Worm (Caenorhabditis elegans) whole organism, L2 larva: ENCODE data around the gene F59E12.8.

Experiments
- C34F6.9 ChIP-seq: fragments of 150-350 bp; optimal IDR thresholded peaks from 2 replicates; lab custom pipeline; 2014; ENCODE audit warnings: missing biosample characterization, missing genetic modification characterization
- F13H6.1 ChIP-seq: sonication (generic microtip); optimal IDR thresholded peaks from 2 replicates; lab custom pipeline; 2016; ENCODE audit warnings: missing genetic modification characterization, missing compliant biosample characterization
- R02D3.7 ChIP-seq: fragments of 150-350 bp; optimal IDR thresholded peaks from 2 replicates; lab custom pipeline; 2014; ENCODE audit warnings: missing biosample characterization, missing genetic modification characterization
- Y55F3AM.14 ChIP-seq: fragments of 200-800 bp; sonication (Bioruptor generic); optimal IDR thresholded peaks from 2 replicates; lab custom pipeline; 2018; ENCODE audit warnings: mild to moderate bottlenecking, missing genetic modification characterization, missing compliant biosample characterization
- ZK546.5 ChIP-seq: sonication (generic microtip); optimal IDR thresholded peaks from 2 replicates; lab custom pipeline; 2017; ENCODE audit warnings: missing biosample characterization, missing genetic modification characterization
- alr-1 ChIP-seq: fragments of 150-350 bp; optimal IDR thresholded peaks from 2 replicates; lab custom pipeline; 2014; ENCODE audit warnings: missing biosample characterization, missing genetic modification characterization
- aly-2 ChIP-seq: fragments of 150-350 bp; optimal IDR thresholded peaks from 2 replicates; lab custom pipeline; 2014; ENCODE audit warnings: missing biosample characterization, missing genetic modification characterization
- ama-1 ChIP-seq: fragments of 150-350 bp; optimal IDR thresholded peaks from 2 replicates; lab custom pipeline; 2018; ENCODE audit warnings: inconsistent platforms
- ceh-16 ChIP-seq: fragments of 150-350 bp; optimal IDR thresholded peaks from 2 replicates; lab custom pipeline; 2014; ENCODE audit warnings: missing biosample characterization, missing genetic modification characterization
- ceh-82 ChIP-seq: fragments of 150-350 bp; optimal IDR thresholded peaks from 2 replicates; lab custom pipeline; 2014; ENCODE audit warnings: missing biosample characterization, missing genetic modification characterization
- crh-2 ChIP-seq: sonication (generic microtip); optimal IDR thresholded peaks from 2 replicates; lab custom pipeline; 2017; ENCODE audit warnings: missing biosample characterization, missing genetic modification characterization
- dmd-4 ChIP-seq: sonication (generic microtip); optimal IDR thresholded peaks from 2 replicates; lab custom pipeline; 2017; ENCODE audit warnings: missing biosample characterization, missing genetic modification characterization
- egl-27 ChIP-seq: sonication (generic microtip); optimal IDR thresholded peaks from 3 replicates; lab custom pipeline; 2017; ENCODE audit warnings: missing biosample characterization, missing genetic modification reagents, missing genetic modification characterization
- elt-1 ChIP-seq: fragments of 150-350 bp; optimal IDR thresholded peaks from 2 replicates; lab custom pipeline; 2014; ENCODE audit warnings: missing biosample characterization, missing genetic modification characterization
- elt-3 ChIP-seq: sonication (generic microtip); optimal IDR thresholded peaks from 2 replicates; lab custom pipeline; 2017; ENCODE audit warnings: missing biosample characterization, missing genetic modification characterization
- fos-1 ChIP-seq: fragments of 150-350 bp; optimal IDR thresholded peaks from 2 replicates; lab custom pipeline; 2014; ENCODE audit warnings: missing biosample characterization, missing genetic modification characterization
- gmeb-1 ChIP-seq: fragments of 150-350 bp; optimal IDR thresholded peaks from 2 replicates; lab custom pipeline; 2014; ENCODE audit warnings: missing biosample characterization, missing genetic modification characterization
- lin-11 ChIP-seq: fragments of 150-350 bp; sonication (generic microtip); optimal IDR thresholded peaks from 2 replicates; lab custom pipeline; 2014; ENCODE audit warnings: missing biosample characterization, missing genetic modification characterization, inconsistent platforms, mixed read lengths
- lin-13 ChIP-seq: fragments of 150-350 bp; optimal IDR thresholded peaks from 2 replicates; lab custom pipeline; 2014; ENCODE audit warnings: missing biosample characterization, missing genetic modification reagents, missing genetic modification characterization
- lin-39 ChIP-seq: fragments of 150-350 bp; optimal IDR thresholded peaks from 2 replicates; lab custom pipeline; 2014; ENCODE audit warnings: missing biosample characterization, missing genetic modification reagents, missing genetic modification characterization
- lsy-2 ChIP-seq, 2 experiments: fragments of 150-350 bp in 1 of 2; sonication (generic microtip) in 1 of 2; optimal IDR thresholded peaks; 2 replicates each; lab custom pipeline; 2014 to 2017; ENCODE audit warnings: missing biosample characterization in 2 of 2, missing genetic modification characterization in 2 of 2
- mab-5 ChIP-seq: fragments of 150-350 bp; optimal IDR thresholded peaks from 2 replicates; lab custom pipeline; 2014; ENCODE audit warnings: missing biosample characterization, missing genetic modification characterization
- mbf-1 ChIP-seq: sonication (generic microtip); optimal IDR thresholded peaks from 2 replicates; lab custom pipeline; 2017; ENCODE audit warnings: missing biosample characterization, missing genetic modification characterization
- mdl-1 ChIP-seq, 2 experiments: fragments of 150-350 bp in 1 of 2; sonication (generic microtip) in 1 of 2; optimal IDR thresholded peaks; 2 replicates each; lab custom pipeline; 2017; ENCODE audit warnings: missing biosample characterization in 2 of 2, missing genetic modification characterization in 2 of 2
- nhr-10 ChIP-seq: sonication (generic microtip); optimal IDR thresholded peaks from 2 replicates; lab custom pipeline; 2017; ENCODE audit warnings: missing biosample characterization, missing genetic modification characterization
- nhr-11 ChIP-seq: fragments of 150-350 bp; optimal IDR thresholded peaks from 2 replicates; lab custom pipeline; 2014; ENCODE audit warnings: missing biosample characterization, missing genetic modification characterization
- nhr-12 ChIP-seq: fragments of 150-350 bp; optimal IDR thresholded peaks from 2 replicates; lab custom pipeline; 2014; ENCODE audit warnings: missing biosample characterization, missing genetic modification characterization
- nhr-129 ChIP-seq: fragments of 150-350 bp; optimal IDR thresholded peaks from 2 replicates; lab custom pipeline; 2014; ENCODE audit warnings: missing biosample characterization, missing genetic modification characterization
- nhr-21 ChIP-seq: fragments of 150-350 bp; optimal IDR thresholded peaks from 2 replicates; lab custom pipeline; 2014; ENCODE audit warnings: missing biosample characterization, missing genetic modification characterization
- nhr-23 ChIP-seq: fragments of 150-350 bp; optimal IDR thresholded peaks from 2 replicates; lab custom pipeline; 2014; ENCODE audit warnings: missing biosample characterization, missing genetic modification reagents, missing genetic modification characterization
- nhr-237 ChIP-seq: fragments of 150-350 bp; optimal IDR thresholded peaks from 2 replicates; lab custom pipeline; 2014; ENCODE audit warnings: missing biosample characterization, missing genetic modification characterization
- nhr-25 ChIP-seq: fragments of 150-350 bp; sonication (generic microtip); optimal IDR thresholded peaks from 3 replicates; lab custom pipeline; 2014; ENCODE audit warnings: missing biosample characterization, missing genetic modification characterization
- nhr-6 ChIP-seq: fragments of 150-350 bp; optimal IDR thresholded peaks from 2 replicates; lab custom pipeline; 2014; ENCODE audit warnings: missing biosample characterization, missing genetic modification characterization
- nhr-77 ChIP-seq: fragments of 150-350 bp; optimal IDR thresholded peaks from 2 replicates; lab custom pipeline; 2014; ENCODE audit warnings: missing biosample characterization, missing genetic modification characterization
- peb-1 ChIP-seq: fragments of 150-350 bp; optimal IDR thresholded peaks from 2 replicates; lab custom pipeline; 2014; ENCODE audit warnings: missing biosample characterization, missing genetic modification characterization
- sem-4 ChIP-seq: fragments of 150-350 bp; optimal IDR thresholded peaks from 2 replicates; lab custom pipeline; 2014; ENCODE audit warnings: missing biosample characterization, missing genetic modification reagents, missing genetic modification characterization
- sma-3 ChIP-seq: sonication (generic microtip); optimal IDR thresholded peaks from 2 replicates; lab custom pipeline; 2016; ENCODE audit warnings: missing genetic modification reagents, missing genetic modification characterization, missing compliant biosample characterization
- sma-9 ChIP-seq, 2 experiments: fragments of 150-350 bp in 1 of 2; sonication (generic microtip) in 1 of 2; optimal IDR thresholded peaks; 2 replicates each; lab custom pipeline; 2014 to 2016; ENCODE audit warnings: missing genetic modification characterization in 2 of 2, mild to moderate bottlenecking in 1 of 2, missing biosample characterization in 1 of 2, missing compliant biosample characterization in 1 of 2, missing genetic modification reagents in 1 of 2, moderate library complexity in 1 of 2
- unc-55 ChIP-seq: fragments of 150-350 bp; sonication (generic microtip); optimal IDR thresholded peaks from 3 replicates; lab custom pipeline; 2014; ENCODE audit warnings: missing biosample characterization, missing genetic modification reagents, missing genetic modification characterization
- unc-62 ChIP-seq: fragments of 150-350 bp; optimal IDR thresholded peaks from 2 replicates; lab custom pipeline; 2014; ENCODE audit warnings: missing biosample characterization, missing genetic modification reagents, missing genetic modification characterization
- zag-1 ChIP-seq: fragments of 150-350 bp; optimal IDR thresholded peaks from 2 replicates; lab custom pipeline; 2014; ENCODE audit warnings: missing biosample characterization, missing genetic modification characterization
- ztf-1 ChIP-seq: fragments of 200-800 bp; sonication (Bioruptor generic); conservative IDR thresholded peaks from 2 replicates; pipeline ENCODE4 v1.3.6; 2022; ENCODE audit warnings: missing genetic modification characterization, missing compliant biosample characterization
- ztf-11 ChIP-seq: sonication (generic microtip); optimal IDR thresholded peaks from 2 replicates; lab custom pipeline; 2017; ENCODE audit warnings: missing biosample characterization, missing genetic modification characterization
- ztf-4 ChIP-seq: fragments of 150-350 bp; optimal IDR thresholded peaks from 2 replicates; lab custom pipeline; 2014; ENCODE audit warnings: missing biosample characterization, missing genetic modification characterization

Gene F59E12.8

ce11 chrII:5665029-5665428 lies 28.3 kb upstream of the F59E12.8 start, which contains the start of gene C25H3.15:
Gene C25H3.15 (plus strand): TSS chrII:5665329.
- TF ChIP-seq nhr-12 (tag; lab: Kevin White, UChicago) (no peak), nhr-10 (tag; lab: Kevin White, UChicago) (no peak), ZK546.5 (tag; lab: Kevin White, UChicago) (no peak), fos-1 (tag; lab: Kevin White, UChicago) (no peak)

ce11 chrII:5663180-5663791 lies 26.6 kb upstream of the F59E12.8 start:
- peak; percentile 44 for TF ChIP-seq unc-55 (GFP tag; lab: Kevin White, UChicago)
- TF ChIP-seq nhr-237 (tag; lab: Kevin White, UChicago), result no peak
- TF ChIP-seq nhr-25, result no peak
- no peak for TF ChIP-seq nhr-129 (tag; lab: Kevin White, UChicago)
- no peak for TF ChIP-seq dmd-4
- TF ChIP-seq alr-1 (tag; lab: Kevin White, UChicago), result no peak
- TF ChIP-seq nhr-77 (tag; lab: Kevin White, UChicago), result no peak
- TF ChIP-seq crh-2, result peak; percentile 39
- TF ChIP-seq ceh-16, result no peak
- no peak for TF ChIP-seq ceh-82
- TF ChIP-seq lin-11 (tag; lab: Kevin White, UChicago), result no peak
- no peak for TF ChIP-seq elt-3
- no peak for TF ChIP-seq nhr-11 (tag; lab: Kevin White, UChicago)
- TF ChIP-seq lin-39 (tag; lab: Kevin White, UChicago), result no peak
- no peak for TF ChIP-seq mab-5 (tag; lab: Kevin White, UChicago)
- no peak for TF ChIP-seq nhr-6 (tag; lab: Kevin White, UChicago)
- peak; percentile 4 for TF ChIP-seq sma-9 (GFP tag; optimal IDR thresholded peaks at IDR 0.05; lab: Kevin White, UChicago)
- TF ChIP-seq sma-9 (tag; optimal IDR thresholded peaks at IDR 0.05; lab: Kevin White, UChicago), result no peak
- peak in 1 of 2 experiments; percentile 49 for TF ChIP-seq lsy-2 (tag; optimal IDR thresholded peaks at IDR 0.05; lab: Kevin White, UChicago)
- no peak for TF ChIP-seq ztf-1 (GFP tag; lab: Robert Waterston, UW)
- no peak for TF ChIP-seq ztf-4 (tag; lab: Kevin White, UChicago)
- no peak for TF ChIP-seq mdl-1 (tag; optimal IDR thresholded peaks at IDR 0.05; lab: Kevin White, UChicago)
- TF ChIP-seq elt-1 (tag; lab: Kevin White, UChicago), result no peak
- TF ChIP-seq zag-1 (tag; lab: Kevin White, UChicago), result no peak
- no peak for TF ChIP-seq nhr-21
- no peak for TF ChIP-seq F13H6.1 (tag; lab: Kevin White, UChicago)
- no peak for TF ChIP-seq aly-2 (tag; lab: Kevin White, UChicago)
- TF ChIP-seq C34F6.9 (tag; lab: Kevin White, UChicago), result peak; percentile 29
- TF ChIP-seq R02D3.7 (tag; lab: Kevin White, UChicago), result no peak
- no peak for TF ChIP-seq sma-3 (GFP tag; lab: Kevin White, UChicago)
- no peak for TF ChIP-seq fos-1 (tag; lab: Kevin White, UChicago)
- TF ChIP-seq gmeb-1, result no peak

- TF ChIP-seq nhr-25, result peak; percentile 45
- peak; percentile 93 for TF ChIP-seq zag-1 (tag; lab: Kevin White, UChicago)
- TF ChIP-seq Y55F3AM.14 (GFP tag; lab: Kevin White, UChicago), result peak; percentile 95
- peak; percentile 74 for TF ChIP-seq sma-3 (GFP tag; lab: Kevin White, UChicago)
- TF ChIP-seq peb-1, result no peak
- no peak for TF ChIP-seq nhr-77 (tag; lab: Kevin White, UChicago)
- TF ChIP-seq elt-3, result no peak
- TF ChIP-seq C34F6.9 (tag; lab: Kevin White, UChicago), result peak; percentile 86
- peak; percentile 72 for TF ChIP-seq fos-1 (tag; lab: Kevin White, UChicago)
- no peak for TF ChIP-seq nhr-237 (tag; lab: Kevin White, UChicago)
- peak; percentile 76 for TF ChIP-seq ceh-16
- TF ChIP-seq nhr-10 (tag; lab: Kevin White, UChicago), result no peak
- 0 out of 2 replicates have a peak, but pooled peaks have one; percentile 61 for TF ChIP-seq ztf-1 (GFP tag; lab: Robert Waterston, UW)
- no peak for TF ChIP-seq elt-1 (tag; lab: Kevin White, UChicago)
- no peak for TF ChIP-seq R02D3.7 (tag; lab: Kevin White, UChicago)
- peak; percentile 88 for TF ChIP-seq nhr-21
- no peak for TF ChIP-seq nhr-23 (tag; lab: Kevin White, UChicago)
- TF ChIP-seq ztf-11 (tag; lab: Kevin White, UChicago), result peak; percentile 50
- peak; percentile 84 for TF ChIP-seq crh-2
- TF ChIP-seq sem-4 (tag; lab: Kevin White, UChicago), result peak; percentile 61
- peak; percentile 95 for TF ChIP-seq nhr-129 (tag; lab: Kevin White, UChicago)
- no peak for TF ChIP-seq alr-1 (tag; lab: Kevin White, UChicago)
- TF ChIP-seq mbf-1 (tag; lab: Kevin White, UChicago), result no peak
- no peak for TF ChIP-seq aly-2 (tag; lab: Kevin White, UChicago)
- peak; percentile 91 for TF ChIP-seq lin-13 (GFP tag; lab: Kevin White, UChicago)
- peak; percentile 90 for TF ChIP-seq F13H6.1 (tag; lab: Kevin White, UChicago)
- peak; percentile 86 for TF ChIP-seq sma-9 (GFP tag; optimal IDR thresholded peaks at IDR 0.05; lab: Kevin White, UChicago)
- no peak for TF ChIP-seq sma-9 (tag; optimal IDR thresholded peaks at IDR 0.05; lab: Kevin White, UChicago)
- TF ChIP-seq nhr-6 (tag; lab: Kevin White, UChicago), result peak; percentile 80
- TF ChIP-seq nhr-12 (tag; lab: Kevin White, UChicago), result no peak
- no peak for TF ChIP-seq nhr-11 (tag; lab: Kevin White, UChicago)
- peak; percentile 96 for TF ChIP-seq lin-11 (tag; lab: Kevin White, UChicago)
- peak; percentile 99 for TF ChIP-seq ama-1 (lab: Kevin White, UChicago)
- peak; percentile 60 for TF ChIP-seq gmeb-1
- no peak for TF ChIP-seq unc-62 (GFP tag; lab: Kevin White, UChicago)
- peak; percentile 98 for TF ChIP-seq ztf-4 (tag; lab: Kevin White, UChicago)
- TF ChIP-seq unc-55 (GFP tag; lab: Kevin White, UChicago), result peak; percentile 63
- TF ChIP-seq mab-5 (tag; lab: Kevin White, UChicago), result peak; percentile 77
- TF ChIP-seq egl-27 (tag; lab: Kevin White, UChicago), result peak; percentile 58
- no peak for TF ChIP-seq dmd-4
These were observed 25.0 kb upstream of the F59E12.8 start for ce11 chrII:5661735-5662177.
